Worm (Caenorhabditis elegans) whole organism, young adult: ENCODE measurements around the gene K09H11.9.

ENCODE experiments used
- B0336.3 ChIP-seq: fragments of 200-800 bp; sonication (Bioruptor generic); IDR thresholded peaks from 2 replicates; pipeline ENCODE4 v1.3.6; 2022; ENCODE audit warnings: missing genetic modification characterization, missing compliant biosample characterization
- C06A6.2 ChIP-seq: fragments of 200-800 bp; sonication (Bioruptor generic); conservative IDR thresholded peaks from 2 replicates; pipeline ENCODE4 v1.3.6; 2022; ENCODE audit warnings: missing genetic modification characterization, missing compliant biosample characterization
- F10E7.11 ChIP-seq: sonication (generic microtip); optimal IDR thresholded peaks from 2 replicates; lab custom pipeline; 2017; ENCODE audit warnings: mild to moderate bottlenecking, missing genetic modification characterization, moderate library complexity, missing compliant biosample characterization
- F22D6.2 ChIP-seq: sonication (generic microtip); optimal IDR thresholded peaks from 2 replicates; lab custom pipeline; 2016; ENCODE audit warnings: mild to moderate bottlenecking, missing genetic modification characterization, missing compliant biosample characterization
- F39B2.1 ChIP-seq: fragments of 200-800 bp; sonication (Bioruptor generic); IDR thresholded peaks from 2 replicates; pipeline ENCODE4 v1.3.6; 2022; ENCODE audit warnings: missing genetic modification reagents, missing genetic modification characterization, missing compliant biosample characterization
- F57A8.1 ChIP-seq: fragments of 200-800 bp; sonication (Bioruptor generic); optimal IDR thresholded peaks from 2 replicates; lab custom pipeline; 2018; ENCODE audit warnings: mild to moderate bottlenecking, missing genetic modification characterization, moderate library complexity, missing compliant biosample characterization
- T26A5.8 ChIP-seq: sonication (generic microtip); optimal IDR thresholded peaks from 2 replicates; lab custom pipeline; 2016; ENCODE audit warnings: missing genetic modification characterization, missing compliant biosample characterization
- Y53G8AR.9 ChIP-seq: fragments of 200-800 bp; sonication (Bioruptor generic); conservative IDR thresholded peaks from 2 replicates; pipeline ENCODE4 v1.3.6; 2022; ENCODE audit warnings: missing genetic modification reagents, missing genetic modification characterization, missing compliant biosample characterization
- Y56A3A.18 ChIP-seq: fragments of 200-800 bp; sonication (Bioruptor generic); IDR thresholded peaks from 2 replicates; pipeline ENCODE4 v1.3.6; 2022; ENCODE audit warnings: missing genetic modification reagents, missing genetic modification characterization, missing compliant biosample characterization
- Y67H2A.10 ChIP-seq: fragments of 200-800 bp; sonication (Bioruptor generic); conservative IDR thresholded peaks from 2 replicates; pipeline ENCODE4 v1.3.6; 2022; ENCODE audit warnings: missing genetic modification reagents, missing genetic modification characterization, missing compliant biosample characterization
- atf-7 ChIP-seq: sonication (generic microtip); optimal IDR thresholded peaks from 2 replicates; lab custom pipeline; 2017; ENCODE audit warnings: mild to moderate bottlenecking, missing genetic modification characterization, missing compliant biosample characterization
- athp-1 ChIP-seq: sonication (generic microtip); optimal IDR thresholded peaks from 2 replicates; lab custom pipeline; 2017; ENCODE audit warnings: mild to moderate bottlenecking, missing genetic modification characterization, missing compliant biosample characterization
- attf-6 ChIP-seq: fragments of 200-800 bp; sonication (Bioruptor generic); IDR thresholded peaks from 2 replicates; pipeline ENCODE4 v1.3.6; 2022; ENCODE audit warnings: missing genetic modification reagents, missing genetic modification characterization, missing compliant biosample characterization
- ccch-3 ChIP-seq: fragments of 200-800 bp; sonication (Bioruptor generic); optimal IDR thresholded peaks from 2 replicates; lab custom pipeline; 2018; ENCODE audit warnings: mild to moderate bottlenecking, missing genetic modification characterization, missing compliant biosample characterization
- cebp-2 ChIP-seq: fragments of 200-800 bp; sonication (Bioruptor generic); IDR thresholded peaks from 2 replicates; pipeline ENCODE4 v1.3.6; 2022; ENCODE audit warnings: missing genetic modification characterization, missing compliant biosample characterization
- ceh-40 ChIP-seq: fragments of 200-800 bp; sonication (Bioruptor generic); IDR thresholded peaks from 2 replicates; pipeline ENCODE4 v1.3.6; 2022; ENCODE audit warnings: missing genetic modification characterization, missing compliant biosample characterization
- die-1 ChIP-seq: sonication (generic microtip); optimal IDR thresholded peaks from 2 replicates; lab custom pipeline; 2016; ENCODE audit warnings: missing genotype, mild to moderate bottlenecking, missing genetic modification characterization, missing compliant biosample characterization
- dpl-1 ChIP-seq: fragments of 150-350 bp; optimal IDR thresholded peaks from 2 replicates; lab custom pipeline; 2014; ENCODE audit warnings: missing biosample characterization, missing genetic modification reagents, missing genetic modification characterization
- efl-1 ChIP-seq: fragments of 150-350 bp; optimal IDR thresholded peaks from 2 replicates; lab custom pipeline; 2014; ENCODE audit warnings: missing biosample characterization, missing genetic modification reagents, missing genetic modification characterization
- him-1 ChIP-seq: sonication (generic microtip); optimal IDR thresholded peaks from 2 replicates; lab custom pipeline; 2016; ENCODE audit warnings: missing genotype, missing genetic modification reagents, missing genetic modification characterization, missing compliant biosample characterization
- hmg-1.2 ChIP-seq: fragments of 200-800 bp; sonication (Bioruptor generic); IDR thresholded peaks from 2 replicates; pipeline ENCODE4 v1.3.6; 2022; ENCODE audit warnings: missing genetic modification reagents, missing genetic modification characterization, missing compliant biosample characterization
- hmg-20 ChIP-seq: fragments of 200-800 bp; sonication (Bioruptor generic); IDR thresholded peaks from 2 replicates; pipeline ENCODE4 v1.3.6; 2022; ENCODE audit warnings: missing genetic modification reagents, missing genetic modification characterization, missing compliant biosample characterization
- hrde-1 ChIP-seq: sonication (generic microtip); optimal IDR thresholded peaks from 2 replicates; lab custom pipeline; 2016; ENCODE audit warnings: missing genetic modification characterization, mild to moderate bottlenecking, missing compliant biosample characterization, moderate library complexity, missing genotype, missing genetic modification reagents, borderline replicate concordance
- let-607 ChIP-seq, 2 experiments: fragments of 200-800 bp in 1 of 2; sonication (Bioruptor generic) in 1 of 2; sonication (generic microtip) in 1 of 2; optimal IDR thresholded peaks; 2 replicates each; lab custom pipeline; 2016 to 2018; ENCODE audit warnings: mild to moderate bottlenecking in 2 of 2, missing compliant biosample characterization in 2 of 2, missing genetic modification characterization in 2 of 2, moderate library complexity in 2 of 2, missing genotype in 1 of 2
- lin-35 ChIP-seq, 3 experiments: fragments of 150-350 bp in 2 of 3; sonication (generic microtip) in 1 of 3; optimal IDR thresholded peaks; 2 replicates each; lab custom pipeline; 2014 to 2018; ENCODE audit warnings: missing biosample characterization in 3 of 3, missing genetic modification characterization in 3 of 3, missing genetic modification reagents in 3 of 3
- lin-40 ChIP-seq: sonication (generic microtip); optimal IDR thresholded peaks from 2 replicates; lab custom pipeline; 2016; ENCODE audit warnings: missing genetic modification characterization, mild to moderate bottlenecking, missing compliant biosample characterization, missing genotype, missing genetic modification reagents
- lin-54 ChIP-seq: fragments of 200-800 bp; sonication (Bioruptor generic); optimal IDR thresholded peaks from 2 replicates; lab custom pipeline; 2018; ENCODE audit warnings: mild to moderate bottlenecking, missing genetic modification characterization, missing compliant biosample characterization
- lir-1 ChIP-seq: fragments of 200-800 bp; sonication (Bioruptor generic); conservative IDR thresholded peaks from 2 replicates; pipeline ENCODE4 v1.3.6; 2022; ENCODE audit warnings: missing genetic modification reagents, missing genetic modification characterization, missing compliant biosample characterization
- madf-10 ChIP-seq: sonication (generic microtip); optimal IDR thresholded peaks from 2 replicates; lab custom pipeline; 2016; ENCODE audit warnings: mild to moderate bottlenecking, missing genetic modification characterization, missing compliant biosample characterization
- madf-6 ChIP-seq: fragments of 200-800 bp; sonication (Bioruptor generic); IDR thresholded peaks from 2 replicates; pipeline ENCODE4 v1.3.6; 2022; ENCODE audit warnings: missing genetic modification reagents, missing genetic modification characterization, missing compliant biosample characterization
- madf-8 ChIP-seq: fragments of 200-800 bp; sonication (Bioruptor generic); conservative IDR thresholded peaks from 2 replicates; pipeline ENCODE4 v1.3.6; 2022; ENCODE audit warnings: missing genetic modification reagents, missing genetic modification characterization, missing compliant biosample characterization
- mes-4 ChIP-seq: sonication (generic microtip); optimal IDR thresholded peaks from 2 replicates; lab custom pipeline; 2016; ENCODE audit warnings: missing genotype, missing genetic modification characterization, missing compliant biosample characterization
- nfya-1 ChIP-seq: sonication (generic microtip); optimal IDR thresholded peaks from 2 replicates; lab custom pipeline; 2017; ENCODE audit warnings: antibody characterized with exemption, missing compliant biosample characterization, missing genetic modification characterization, borderline replicate concordance; ENCODE audit not compliant: insufficient read depth
- pbrm-1 ChIP-seq: fragments of 200-800 bp; sonication (Bioruptor generic); IDR thresholded peaks from 2 replicates; pipeline ENCODE4 v1.3.6; 2022; ENCODE audit warnings: missing genetic modification reagents, missing genetic modification characterization, missing compliant biosample characterization
- sdz-38 ChIP-seq: sonication (generic microtip); optimal IDR thresholded peaks from 2 replicates; lab custom pipeline; 2016; ENCODE audit warnings: missing genotype, missing genetic modification characterization, missing compliant biosample characterization
- snpc-3.4 ChIP-seq: sonication (generic microtip); optimal IDR thresholded peaks from 2 replicates; lab custom pipeline; 2017; ENCODE audit warnings: missing genetic modification characterization, mild to moderate bottlenecking, missing compliant biosample characterization, antibody characterized with exemption, moderate library complexity, missing genotype, missing genetic modification reagents
- somi-1 ChIP-seq: fragments of 200-800 bp; sonication (Bioruptor generic); optimal IDR thresholded peaks from 2 replicates; lab custom pipeline; 2018; ENCODE audit warnings: mild to moderate bottlenecking, missing genetic modification characterization, missing compliant biosample characterization
- tbp1 ChIP-seq: fragments of 200-800 bp; sonication (Bioruptor generic); optimal IDR thresholded peaks from 2 replicates; lab custom pipeline; 2018; ENCODE audit warnings: mild to moderate bottlenecking, missing genetic modification characterization, missing compliant biosample characterization
- zim-3 ChIP-seq: sonication (generic microtip); optimal IDR thresholded peaks from 2 replicates; lab custom pipeline; 2017; ENCODE audit warnings: mild to moderate bottlenecking, missing genetic modification characterization, moderate library complexity, missing compliant biosample characterization
- ztf-18 ChIP-seq: sonication (generic microtip); optimal IDR thresholded peaks from 2 replicates; lab custom pipeline; 2016; ENCODE audit warnings: missing genotype, mild to moderate bottlenecking, missing genetic modification characterization, missing compliant biosample characterization
- ztf-6 ChIP-seq: fragments of 200-800 bp; sonication (Bioruptor generic); IDR thresholded peaks from 2 replicates; pipeline ENCODE4 v1.3.6; 2022; ENCODE audit warnings: missing genetic modification reagents, missing genetic modification characterization, missing compliant biosample characterization

Gene K09H11.9

DNA sequence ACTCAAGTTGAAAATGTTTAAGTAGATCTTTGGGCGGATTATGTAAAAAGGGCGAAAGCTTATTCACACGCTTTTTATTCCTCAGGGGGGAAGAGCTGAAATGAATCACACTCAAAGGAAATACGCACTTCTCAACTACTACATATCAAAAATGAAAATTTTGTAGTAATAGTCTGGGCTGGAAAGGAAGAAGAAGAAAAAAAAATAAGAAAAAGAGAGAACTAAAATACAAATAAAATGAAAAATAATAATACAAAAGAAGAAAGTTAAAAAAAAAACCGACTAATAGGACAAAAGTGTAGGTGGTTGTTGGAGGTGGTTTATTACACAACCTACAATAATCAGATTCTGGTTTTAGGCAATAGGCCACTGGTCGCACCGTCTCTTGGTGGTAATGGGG, 19.7 kb upstream of the K09H11.9 start, which contains the start of gene K09H11.6:
Gene K09H11.6 (minus strand): TSS at position 101 of the 400 bp plus-strand sequence.
- no peak for TF ChIP-seq hmg-1.2 (GFP tag; lab: Robert Waterston, UW)
- no peak for TF ChIP-seq C06A6.2 (GFP tag; lab: Robert Waterston, UW)
- TF ChIP-seq ccch-3 (GFP tag; lab: Kevin White, UChicago) = no peak
- TF ChIP-seq B0336.3 (GFP tag; lab: Robert Waterston, UW) = no peak
- TF ChIP-seq atf-7 (tag; lab: Kevin White, UChicago) = no peak
- no peak for TF ChIP-seq T26A5.8
- no peak for TF ChIP-seq nfya-1 (tag; lab: Kevin White, UChicago)
- no peak for TF ChIP-seq F22D6.2 (tag; lab: Kevin White, UChicago)
- TF ChIP-seq efl-1 (GFP tag; lab: Kevin White, UChicago) = no peak
- no peak for TF ChIP-seq F39B2.1 (GFP tag; lab: Robert Waterston, UW)
- TF ChIP-seq somi-1 (GFP tag; lab: Kevin White, UChicago) = no peak
- no peak for TF ChIP-seq snpc-3.4
- no peak for TF ChIP-seq hrde-1 (tag; lab: Kevin White, UChicago)

DNA sequence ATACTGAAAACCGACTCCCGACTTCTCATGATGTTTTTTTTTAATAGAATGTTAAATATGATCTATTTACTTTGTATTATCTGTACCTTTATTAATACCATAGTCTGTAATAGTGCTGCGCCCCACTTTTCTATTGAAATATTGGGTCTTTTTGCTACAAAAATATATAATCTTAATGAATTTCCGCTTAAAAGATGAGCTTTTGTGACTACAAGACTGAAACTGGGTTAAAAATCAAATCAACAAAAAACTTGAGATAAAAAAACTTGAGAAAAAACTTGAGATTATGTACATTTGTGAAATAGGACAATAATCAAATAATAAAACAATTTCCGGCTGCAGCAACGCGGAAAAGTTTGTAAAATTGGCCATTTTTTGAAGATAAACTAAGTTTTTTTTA, 14.4 kb upstream of the K09H11.9 start, which contains the start of gene K09H11.15:
Gene K09H11.15 (minus strand): TSS at position 101 of the 400 bp plus-strand sequence.
- TF ChIP-seq mes-4 (tag; lab: Kevin White, UChicago) = no peak
- TF ChIP-seq Y67H2A.10 (GFP tag; lab: Robert Waterston, UW) = no peak
- TF ChIP-seq cebp-2 (GFP tag; lab: Robert Waterston, UW) = no peak
- TF ChIP-seq ztf-6 (GFP tag; lab: Robert Waterston, UW) = no peak
- no peak for TF ChIP-seq B0336.3 (GFP tag; lab: Robert Waterston, UW)
- TF ChIP-seq ceh-40 (GFP tag; lab: Robert Waterston, UW) = no peak
- no peak for TF ChIP-seq madf-10 (tag; lab: Kevin White, UChicago)
- TF ChIP-seq, all 124 proteins: peak for 0

DNA sequence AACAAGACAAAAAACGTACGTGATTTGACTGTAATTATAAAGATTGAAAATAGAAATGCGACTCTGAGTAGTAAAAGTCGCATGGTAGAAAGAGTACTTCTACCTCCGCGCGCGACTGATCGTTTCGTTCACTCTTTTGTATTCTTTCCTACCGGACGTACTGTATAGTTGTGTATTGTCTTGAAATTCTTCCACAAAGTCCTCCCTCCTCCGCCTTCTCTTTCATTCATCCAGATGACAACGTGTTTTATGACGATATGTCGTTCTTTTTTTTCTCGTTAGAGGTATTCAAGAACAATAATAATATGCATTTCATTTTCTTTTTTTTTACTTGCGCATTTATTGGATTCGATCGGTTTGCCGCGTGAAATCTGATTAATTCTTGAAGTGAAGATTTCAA, 10.1 kb upstream of the K09H11.9 start, which contains the start of gene K09H11.4:
Gene K09H11.4 (minus strand): TSS at position 101 of the 400 bp plus-strand sequence.
- TF ChIP-seq F10E7.11 (no peak), him-1 (tag; lab: Kevin White, UChicago) (no peak), ceh-40 (GFP tag; lab: Robert Waterston, UW) (no peak), Y53G8AR.9 (GFP tag; lab: Robert Waterston, UW) (no peak), zim-3 (no peak), sdz-38 (tag; lab: Kevin White, UChicago) (no peak), athp-1 (tag; lab: Kevin White, UChicago) (no peak), lir-1 (GFP tag; lab: Robert Waterston, UW) (no peak), hmg-20 (GFP tag; lab: Robert Waterston, UW) (no peak), madf-8 (GFP tag; lab: Robert Waterston, UW) (no peak), madf-10 (tag; lab: Kevin White, UChicago) (no peak), ztf-18 (tag; lab: Kevin White, UChicago) (no peak), lin-40 (tag; lab: Kevin White, UChicago) (no peak)

DNA sequence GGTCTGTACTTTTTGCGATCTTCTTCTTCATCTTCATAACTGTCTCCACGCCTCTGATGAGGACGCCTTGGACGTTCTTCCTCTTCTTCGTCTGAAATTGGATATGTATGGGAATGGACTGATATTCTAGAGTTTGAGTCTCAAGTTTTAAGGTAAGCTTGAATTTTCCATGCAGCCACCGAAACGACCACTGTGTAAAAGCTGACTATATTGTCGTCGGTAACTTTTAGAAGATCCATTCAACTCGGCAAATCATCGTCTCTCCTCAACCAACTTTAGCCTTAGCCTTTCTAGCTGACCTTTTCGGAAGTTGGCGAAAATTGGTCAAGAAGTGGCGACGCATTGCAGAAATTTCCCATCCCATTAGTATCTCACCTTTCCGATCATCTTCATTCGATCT, 8.0 kb upstream of the K09H11.9 start:
- 0 out of 2 replicates have a peak, but pooled peaks have one; percentile 17 for TF ChIP-seq madf-6 (GFP tag; lab: Robert Waterston, UW)
- TF ChIP-seq Y67H2A.10 (GFP tag; lab: Robert Waterston, UW) = no peak

DNA sequence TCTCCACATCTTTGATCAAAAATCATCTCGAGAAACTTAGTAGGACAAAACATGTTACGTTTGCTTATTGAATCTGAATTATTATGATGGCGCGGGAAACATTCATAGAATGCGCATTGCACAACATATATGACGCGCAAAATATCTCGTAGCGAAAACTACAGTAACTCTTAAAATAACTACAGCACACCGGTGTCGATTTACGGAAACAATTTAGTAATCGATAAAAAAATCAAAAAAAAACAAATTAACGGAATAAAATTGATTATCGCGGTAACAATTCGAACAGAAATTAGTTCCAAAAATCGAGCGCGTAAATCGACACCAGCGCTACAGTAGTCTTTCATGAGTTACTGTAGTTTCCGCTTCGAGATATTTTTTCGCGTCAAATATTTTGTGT, 5.7 kb upstream of the K09H11.9 start:
- TF ChIP-seq let-607 (tag; optimal IDR thresholded peaks at IDR 0.05; lab: Kevin White, UChicago) (no peak), him-1 (tag; lab: Kevin White, UChicago) (peak; percentile 54), B0336.3 (GFP tag; lab: Robert Waterston, UW) (peak; percentile 29; the same call in 1 of the 2 replicates), hrde-1 (tag; lab: Kevin White, UChicago) (peak; percentile 37), atf-7 (tag; lab: Kevin White, UChicago) (no peak), attf-6 (GFP tag; lab: Robert Waterston, UW) (0 out of 2 replicates have a peak, but pooled peaks have one; percentile 19), F57A8.1 (GFP tag; lab: Kevin White, UChicago) (no peak), athp-1 (tag; lab: Kevin White, UChicago) (no peak), Y56A3A.18 (GFP tag; lab: Robert Waterston, UW) (no peak), dpl-1 (GFP tag; lab: Kevin White, UChicago) (no peak), pbrm-1 (0 out of 2 replicates have a peak, but pooled peaks have one; percentile 18), lin-35 (GFP tag; optimal IDR thresholded peaks at IDR 0.05; lab: Kevin White, UChicago) (no peak), lin-54 (no peak), tbp1 (GFP tag; lab: Kevin White, UChicago) (no peak), die-1 (tag; lab: Kevin White, UChicago) (no peak)
